Fruit fly (Drosophila melanogaster): ENCODE results near the gene CG15740.

- no peak for TF ChIP-seq CTCF (optimal IDR thresholded peaks at IDR 0.05)
- no peak for TF ChIP-seq CG8478 (optimal IDR thresholded peaks at IDR 0.05)
Measured at dm6 chrX:11819241-11819862, 26.5 kb downstream of the CG15740 start.

Measured in S2 (cell line).